Worm (Caenorhabditis elegans) whole organism, young adult: ENCODE data around the gene nrps-1.

ENCODE experiments used
- B0336.3 ChIP-seq: fragments of 200-800 bp; sonication (Bioruptor generic); IDR thresholded peaks from 2 replicates; pipeline ENCODE4 v1.3.6; 2022; ENCODE audit warnings: missing genetic modification characterization, missing compliant biosample characterization
- C06A6.2 ChIP-seq: fragments of 200-800 bp; sonication (Bioruptor generic); conservative IDR thresholded peaks from 2 replicates; pipeline ENCODE4 v1.3.6; 2022; ENCODE audit warnings: missing genetic modification characterization, missing compliant biosample characterization
- F22D6.2 ChIP-seq: sonication (generic microtip); optimal IDR thresholded peaks from 2 replicates; lab custom pipeline; 2016; ENCODE audit warnings: mild to moderate bottlenecking, missing genetic modification characterization, missing compliant biosample characterization
- F23B12.7 ChIP-seq: sonication (generic microtip); optimal IDR thresholded peaks from 2 replicates; lab custom pipeline; 2017; ENCODE audit warnings: missing genetic modification characterization, mild to moderate bottlenecking, missing compliant biosample characterization, antibody characterized with exemption, moderate library complexity; ENCODE audit not compliant: insufficient read depth
- F39B2.1 ChIP-seq: fragments of 200-800 bp; sonication (Bioruptor generic); IDR thresholded peaks from 2 replicates; pipeline ENCODE4 v1.3.6; 2022; ENCODE audit warnings: missing genetic modification reagents, missing genetic modification characterization, missing compliant biosample characterization
- F49E8.2 ChIP-seq: sonication (generic microtip); optimal IDR thresholded peaks from 3 replicates; lab custom pipeline; 2017; ENCODE audit warnings: missing genetic modification characterization, mild to moderate bottlenecking, missing compliant biosample characterization, antibody characterized with exemption, moderate library complexity; ENCODE audit not compliant: insufficient read depth
- K12H6.12 ChIP-seq: fragments of 200-800 bp; sonication (Bioruptor generic); optimal IDR thresholded peaks from 2 replicates; lab custom pipeline; 2018; ENCODE audit warnings: mild to moderate bottlenecking, missing genetic modification characterization, missing compliant biosample characterization
- T07F8.4 ChIP-seq: sonication (generic microtip); optimal IDR thresholded peaks from 2 replicates; lab custom pipeline; 2016; ENCODE audit warnings: mild to moderate bottlenecking, missing genetic modification characterization, moderate library complexity, missing compliant biosample characterization
- Y53G8AR.9 ChIP-seq: fragments of 200-800 bp; sonication (Bioruptor generic); conservative IDR thresholded peaks from 2 replicates; pipeline ENCODE4 v1.3.6; 2022; ENCODE audit warnings: missing genetic modification reagents, missing genetic modification characterization, missing compliant biosample characterization
- Y56A3A.18 ChIP-seq: fragments of 200-800 bp; sonication (Bioruptor generic); IDR thresholded peaks from 2 replicates; pipeline ENCODE4 v1.3.6; 2022; ENCODE audit warnings: missing genetic modification reagents, missing genetic modification characterization, missing compliant biosample characterization
- akir-1 ChIP-seq: fragments of 200-800 bp; sonication (Bioruptor generic); optimal IDR thresholded peaks from 2 replicates; lab custom pipeline; 2018; ENCODE audit warnings: mild to moderate bottlenecking, missing genetic modification characterization, moderate library complexity, missing compliant biosample characterization
- bed-2 ChIP-seq: fragments of 200-800 bp; sonication (Bioruptor generic); IDR thresholded peaks from 2 replicates; pipeline ENCODE4 v1.3.6; 2022; ENCODE audit warnings: missing genetic modification reagents, missing genetic modification characterization, missing compliant biosample characterization
- ceh-100 ChIP-seq: fragments of 200-800 bp; sonication (Bioruptor generic); IDR thresholded peaks from 2 replicates; pipeline ENCODE4 v1.3.6; 2022; ENCODE audit warnings: missing genetic modification reagents, missing genetic modification characterization, missing compliant biosample characterization
- ceh-40 ChIP-seq: fragments of 200-800 bp; sonication (Bioruptor generic); IDR thresholded peaks from 2 replicates; pipeline ENCODE4 v1.3.6; 2022; ENCODE audit warnings: missing genetic modification characterization, missing compliant biosample characterization
- egrh-3 ChIP-seq: fragments of 200-800 bp; sonication (Bioruptor generic); IDR thresholded peaks from 2 replicates; pipeline ENCODE4 v1.3.6; 2022; ENCODE audit warnings: missing genetic modification reagents, missing genetic modification characterization, missing compliant biosample characterization
- ekl-4 ChIP-seq: fragments of 200-800 bp; sonication (Bioruptor generic); IDR thresholded peaks from 2 replicates; pipeline ENCODE4 v1.3.6; 2022; ENCODE audit warnings: missing genetic modification reagents, missing genetic modification characterization, missing compliant biosample characterization
- hlh-12 ChIP-seq: sonication (generic microtip); optimal IDR thresholded peaks from 2 replicates; lab custom pipeline; 2016; ENCODE audit warnings: missing genetic modification characterization, missing compliant biosample characterization
- hmg-1.2 ChIP-seq: fragments of 200-800 bp; sonication (Bioruptor generic); IDR thresholded peaks from 2 replicates; pipeline ENCODE4 v1.3.6; 2022; ENCODE audit warnings: missing genetic modification reagents, missing genetic modification characterization, missing compliant biosample characterization
- lin-26 ChIP-seq: fragments of 200-800 bp; sonication (Bioruptor generic); IDR thresholded peaks from 2 replicates; pipeline ENCODE4 v1.3.6; 2022; ENCODE audit warnings: missing genetic modification reagents, missing genetic modification characterization, missing compliant biosample characterization
- lin-35 ChIP-seq, 3 experiments: fragments of 150-350 bp in 2 of 3; sonication (generic microtip) in 1 of 3; optimal IDR thresholded peaks; 2 replicates each; lab custom pipeline; 2014 to 2018; ENCODE audit warnings: missing biosample characterization in 3 of 3, missing genetic modification characterization in 3 of 3, missing genetic modification reagents in 3 of 3
- lin-54 ChIP-seq: fragments of 200-800 bp; sonication (Bioruptor generic); optimal IDR thresholded peaks from 2 replicates; lab custom pipeline; 2018; ENCODE audit warnings: mild to moderate bottlenecking, missing genetic modification characterization, missing compliant biosample characterization
- lsl-1 ChIP-seq: fragments of 200-800 bp; sonication (Bioruptor generic); optimal IDR thresholded peaks from 2 replicates; lab custom pipeline; 2018; ENCODE audit warnings: mild to moderate bottlenecking, missing genetic modification characterization, moderate library complexity, missing compliant biosample characterization
- mcd-1 ChIP-seq: fragments of 200-800 bp; sonication (Bioruptor generic); IDR thresholded peaks from 2 replicates; pipeline ENCODE4 v1.3.6; 2022; ENCODE audit warnings: missing genetic modification reagents, missing genetic modification characterization, missing compliant biosample characterization
- mes-4 ChIP-seq: sonication (generic microtip); optimal IDR thresholded peaks from 2 replicates; lab custom pipeline; 2016; ENCODE audit warnings: missing genotype, missing genetic modification characterization, missing compliant biosample characterization
- nfyb-1 ChIP-seq: fragments of 200-800 bp; sonication (Bioruptor generic); IDR thresholded peaks from 2 replicates; pipeline ENCODE4 v1.3.6; 2022; ENCODE audit warnings: missing genetic modification reagents, missing genetic modification characterization, missing compliant biosample characterization
- nhr-179 ChIP-seq: sonication (generic microtip); optimal IDR thresholded peaks from 2 replicates; lab custom pipeline; 2016; ENCODE audit warnings: mild to moderate bottlenecking, missing genetic modification characterization, missing compliant biosample characterization
- nhr-80 ChIP-seq: sonication (generic microtip); optimal IDR thresholded peaks from 2 replicates; lab custom pipeline; 2016; ENCODE audit warnings: missing genetic modification characterization, missing compliant biosample characterization
- nhr-90 ChIP-seq: sonication (generic microtip); optimal IDR thresholded peaks from 2 replicates; lab custom pipeline; 2016; ENCODE audit warnings: missing genotype, mild to moderate bottlenecking, missing genetic modification characterization, missing compliant biosample characterization
- snpc-1.3 ChIP-seq: sonication (generic microtip); optimal IDR thresholded peaks from 2 replicates; lab custom pipeline; 2017; ENCODE audit warnings: missing genetic modification characterization, mild to moderate bottlenecking, missing compliant biosample characterization, antibody characterized with exemption, moderate library complexity, missing genotype, missing genetic modification reagents; ENCODE audit not compliant: insufficient read depth
- tlf-1 ChIP-seq: fragments of 200-800 bp; sonication (Bioruptor generic); optimal IDR thresholded peaks from 2 replicates; lab custom pipeline; 2018; ENCODE audit warnings: mild to moderate bottlenecking, missing genetic modification characterization, missing compliant biosample characterization
- ztf-26 ChIP-seq: sonication (generic microtip); optimal IDR thresholded peaks from 2 replicates; lab custom pipeline; 2017; ENCODE audit warnings: missing genetic modification characterization, missing compliant biosample characterization
- ztf-28 ChIP-seq: fragments of 200-800 bp; sonication (Bioruptor generic); IDR thresholded peaks from 2 replicates; pipeline ENCODE4 v1.3.6; 2022; ENCODE audit warnings: missing genetic modification reagents, missing genetic modification characterization, missing compliant biosample characterization

The nrps-1 gene

DNA sequence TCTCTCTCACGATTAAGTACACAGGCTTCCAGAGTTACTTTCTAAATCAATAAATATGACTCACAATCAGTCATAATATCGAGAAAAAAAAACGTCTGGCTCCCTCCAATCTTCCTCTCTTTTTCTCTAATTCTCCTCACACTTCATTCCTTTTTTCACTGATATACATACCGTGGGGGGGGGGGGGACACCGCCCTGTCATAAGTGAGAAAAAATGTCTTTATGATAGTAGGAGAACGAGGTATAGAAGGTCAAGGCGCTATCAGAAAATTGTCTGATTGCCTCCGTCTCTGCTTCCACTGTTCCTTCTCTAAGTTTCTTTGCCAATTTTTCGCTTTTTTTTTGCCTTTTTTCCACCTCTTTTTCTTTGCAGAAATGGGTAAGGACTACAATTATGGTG is 38.0 kb upstream of the nrps-1 start, which contains the start of gene Y66D12A.24 (continued):
- no peak for TF ChIP-seq T07F8.4 (tag; lab: Kevin White, UChicago)
- peak; percentile 59 for TF ChIP-seq egrh-3 (GFP tag; lab: Robert Waterston, UW)
- TF ChIP-seq ceh-100 (GFP tag; lab: Robert Waterston, UW) = no peak
- no peak for TF ChIP-seq bed-2 (GFP tag; lab: Robert Waterston, UW)
- no peak for TF ChIP-seq Y53G8AR.9 (GFP tag; lab: Robert Waterston, UW)
- peak; percentile 91 for TF ChIP-seq nhr-80 (tag; lab: Kevin White, UChicago)
- no peak for TF ChIP-seq nfyb-1 (GFP tag; lab: Robert Waterston, UW)
- peak; percentile 32; the same call in 1 of the 2 replicates for TF ChIP-seq hmg-1.2 (GFP tag; lab: Robert Waterston, UW)

DNA sequence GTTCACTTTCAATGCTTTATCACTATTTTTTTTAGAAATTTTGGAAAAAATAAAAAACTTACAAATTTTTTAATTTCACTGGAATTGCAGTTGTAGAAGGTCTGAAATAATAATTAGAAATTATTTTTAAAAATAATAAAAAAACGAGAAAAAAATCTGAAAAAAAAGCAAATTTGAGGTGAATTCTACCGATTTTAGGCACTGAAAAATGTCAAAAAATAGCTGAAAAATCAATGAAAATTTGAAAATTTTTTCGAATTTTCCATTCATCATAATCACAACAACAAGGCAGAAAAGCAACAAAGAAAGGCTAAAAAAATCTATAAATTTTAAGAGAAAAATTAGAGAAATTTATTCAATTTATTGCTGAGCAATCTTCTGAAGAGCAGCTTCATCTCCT is 33.8 kb upstream of the nrps-1 start, which contains the start of gene nars-2:
TSS of gene nars-2 (minus strand) at position 101 of the 400 bp plus-strand sequence.
- TF ChIP-seq F39B2.1 (GFP tag; lab: Robert Waterston, UW) = no peak
- TF ChIP-seq ekl-4 (GFP tag; lab: Robert Waterston, UW) = no peak
- no peak for TF ChIP-seq mes-4 (tag; lab: Kevin White, UChicago)
- no peak for TF ChIP-seq ztf-28 (GFP tag; lab: Robert Waterston, UW)
- no peak for TF ChIP-seq lin-26 (GFP tag; lab: Robert Waterston, UW)
- TF ChIP-seq C06A6.2 (GFP tag; lab: Robert Waterston, UW) = no peak
- no peak for TF ChIP-seq K12H6.12 (tag; lab: Kevin White, UChicago)
- no peak for TF ChIP-seq lin-35 (GFP tag; optimal IDR thresholded peaks at IDR 0.05; lab: Kevin White, UChicago)
- no peak for TF ChIP-seq F23B12.7
- no peak for TF ChIP-seq akir-1

DNA sequence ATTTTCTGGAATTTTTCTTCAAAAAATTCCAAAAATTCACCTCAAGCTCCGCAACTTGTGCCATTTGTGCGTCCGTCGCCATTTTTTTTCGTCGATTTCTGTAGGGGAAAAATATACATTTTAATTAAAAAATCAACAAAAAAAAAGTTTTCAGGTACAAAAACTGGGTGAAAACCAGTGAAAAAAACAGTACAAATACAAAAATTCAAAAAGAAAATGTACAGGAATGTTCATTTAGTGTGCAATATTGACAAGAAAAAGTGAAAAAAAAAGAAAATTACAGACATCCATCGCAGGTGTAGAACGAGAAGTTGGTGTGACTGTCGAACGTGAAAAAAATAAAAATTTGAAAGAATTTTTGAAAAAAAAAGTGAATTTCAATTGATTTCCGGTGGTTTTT is 31.7 kb upstream of the nrps-1 start, which contains the start of gene tin-10:
TSS of gene tin-10 (minus strand) at position 101 of the 400 bp plus-strand sequence.
- TF ChIP-seq nhr-90 (tag; lab: Kevin White, UChicago) (no peak), tlf-1 (no peak), ztf-26 (tag; lab: Kevin White, UChicago) (no peak), F49E8.2 (tag; lab: Kevin White, UChicago) (no peak), hmg-1.2 (GFP tag; lab: Robert Waterston, UW) (no peak), B0336.3 (GFP tag; lab: Robert Waterston, UW) (no peak), snpc-1.3 (no peak), hlh-12 (tag; lab: Kevin White, UChicago) (no peak), Y56A3A.18 (GFP tag; lab: Robert Waterston, UW) (no peak), lsl-1 (GFP tag; lab: Kevin White, UChicago) (no peak), nhr-179 (tag; lab: Kevin White, UChicago) (no peak), ceh-40 (no peak), ekl-4 (GFP tag; lab: Robert Waterston, UW) (no peak)

DNA sequence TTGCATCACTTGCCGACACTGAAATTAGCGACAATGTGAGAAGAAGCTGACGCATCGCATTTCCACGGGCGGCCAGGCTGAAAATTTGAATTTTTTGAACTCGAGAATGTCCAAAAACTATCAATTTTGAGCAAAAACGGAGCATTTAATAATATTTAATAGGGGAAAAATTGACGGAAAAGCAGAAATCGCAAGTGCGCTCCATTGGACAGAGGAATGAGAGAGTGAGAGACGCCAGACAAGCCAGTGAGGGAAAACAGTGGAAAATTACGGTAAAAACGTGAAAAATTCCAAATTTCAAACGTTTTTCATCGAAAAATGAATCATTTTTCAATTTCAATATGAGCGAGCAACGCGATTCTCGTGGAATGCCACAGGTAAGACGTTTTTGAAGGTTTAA is 29.3 kb upstream of the nrps-1 start, which contains the start of the genes Y66D12A.21 and spe-6:
TSS of gene Y66D12A.21 (minus strand) at position 90 of the 400 bp plus-strand sequence.
TSS of gene spe-6 (plus strand) at position 276 of the 400 bp plus-strand sequence.
- no peak for TF ChIP-seq F22D6.2 (tag; lab: Kevin White, UChicago)
- no peak for TF ChIP-seq lin-26 (GFP tag; lab: Robert Waterston, UW)
- TF ChIP-seq mcd-1 (GFP tag; lab: Robert Waterston, UW) = peak; percentile 74
- peak; percentile 15; the same call in 1 of the 2 replicates for TF ChIP-seq hmg-1.2 (GFP tag; lab: Robert Waterston, UW)
- TF ChIP-seq lin-54 (GFP tag; lab: Kevin White, UChicago) = peak; percentile 20
